Worm (Caenorhabditis elegans) whole organism, L2 larva: ENCODE results near the gene snr-5.

Experiments used
- ceh-16 ChIP-seq: fragments of 150-350 bp; optimal IDR thresholded peaks from 2 replicates; lab custom pipeline; 2014; ENCODE audit warnings: missing biosample characterization, missing genetic modification characterization
- snpc-4 ChIP-seq: fragments of 150-350 bp; optimal IDR thresholded peaks from 2 replicates; lab custom pipeline; 2014; ENCODE audit warnings: missing biosample characterization, missing genetic modification characterization

- TF ChIP-seq ceh-16 (tag; lab: Kevin White, UChicago) (no peak), snpc-4 (tag; lab: Kevin White, UChicago) (no peak)
Measured at ce11 chrIII:7900733-7901132, 38.9 kb downstream of the snr-5 start, which contains the start of gene best-24.
